Worm (Caenorhabditis elegans) whole organism, L4 larva: ENCODE measurements around the gene acl-7.

ENCODE experiments used
- dve-1 ChIP-seq: sonication (generic microtip); optimal IDR thresholded peaks from 2 replicates; lab custom pipeline; 2017; ENCODE audit warnings: antibody characterized with exemption, mild to moderate bottlenecking, missing genetic modification characterization, missing compliant biosample characterization; ENCODE audit not compliant: insufficient read depth
- egl-27 ChIP-seq: sonication (generic microtip); optimal IDR thresholded peaks from 3 replicates; lab custom pipeline; 2017; ENCODE audit warnings: missing biosample characterization, missing genetic modification reagents, missing genetic modification characterization
- egl-43 ChIP-seq: fragments of 200-800 bp; sonication (Bioruptor generic); IDR thresholded peaks from 2 replicates; pipeline ENCODE4 v1.3.6; 2022; ENCODE audit warnings: missing genetic modification reagents, missing genetic modification characterization, missing compliant biosample characterization
- nhr-42 ChIP-seq: fragments of 200-800 bp; sonication (Bioruptor generic); IDR thresholded peaks from 2 replicates; pipeline ENCODE4 v1.3.6; 2022; ENCODE audit warnings: missing genetic modification characterization, missing compliant biosample characterization
- skn-1 ChIP-seq: fragments of 150-350 bp; optimal IDR thresholded peaks from 2 replicates; lab custom pipeline; 2014; ENCODE audit warnings: missing biosample characterization, missing genetic modification characterization
- snpc-4 ChIP-seq: fragments of 150-350 bp; optimal IDR thresholded peaks from 2 replicates; lab custom pipeline; 2014; ENCODE audit warnings: missing biosample characterization, missing genetic modification characterization
- unc-130 ChIP-seq: sonication (generic microtip); optimal IDR thresholded peaks from 2 replicates; lab custom pipeline; 2016; ENCODE audit warnings: missing genetic modification reagents, missing genetic modification characterization, missing compliant biosample characterization
- unc-39 ChIP-seq: sonication (generic microtip); optimal IDR thresholded peaks from 2 replicates; lab custom pipeline; 2017; ENCODE audit warnings: missing biosample characterization, missing genetic modification characterization

DNA sequence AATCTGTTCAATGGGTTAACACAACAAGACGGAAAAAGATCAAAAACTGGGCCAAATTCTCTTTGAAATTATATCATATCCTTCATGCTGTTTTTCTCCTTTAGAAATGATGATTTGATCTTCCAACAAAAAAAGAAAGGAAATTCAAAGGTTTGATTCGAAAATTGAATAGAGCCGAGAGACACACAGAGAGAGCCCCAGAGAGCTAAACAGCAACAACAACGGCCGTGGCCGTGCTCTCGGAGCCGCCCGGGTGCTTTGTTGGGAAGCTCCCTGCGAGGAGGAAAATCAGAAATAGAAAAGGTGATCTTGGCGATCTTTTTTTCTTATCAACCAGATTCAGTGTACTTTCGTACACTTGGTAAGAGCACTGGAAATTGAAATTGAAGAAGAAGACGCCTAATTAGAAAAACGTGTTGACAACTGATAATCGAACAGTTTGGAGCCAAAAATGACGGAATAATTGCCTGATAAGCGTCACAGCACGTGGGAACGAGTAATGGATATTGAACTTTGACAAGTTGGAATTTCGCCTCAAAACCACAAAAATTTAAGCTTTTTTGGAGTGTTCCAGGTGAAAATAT lies 19.0 kb downstream of the acl-7 start:
- no peak for TF ChIP-seq unc-39 (tag; lab: Kevin White, UChicago)
- TF ChIP-seq egl-43 (GFP tag; lab: Robert Waterston, UW): 0 out of 2 replicates have a peak, but pooled peaks have one; percentile 46
- no peak for TF ChIP-seq skn-1 (tag; lab: Kevin White, UChicago)
- TF ChIP-seq dve-1 (tag; lab: Kevin White, UChicago): peak; percentile 63
- TF ChIP-seq snpc-4 (tag; lab: Kevin White, UChicago): no peak
- TF ChIP-seq unc-130 (GFP tag; lab: Kevin White, UChicago): no peak
- TF ChIP-seq nhr-42 (GFP tag; lab: Robert Waterston, UW): no peak
- TF ChIP-seq egl-27 (tag; lab: Kevin White, UChicago): no peak
